Worm (Caenorhabditis elegans) whole organism, L4 larva: ENCODE data around the gene hpo-15.

ENCODE experiments used
- D1046.2 ChIP-seq: fragments of 200-800 bp; sonication (Bioruptor generic); IDR thresholded peaks from 2 replicates; pipeline ENCODE4 v1.3.6; 2022; ENCODE audit warnings: missing genetic modification characterization, missing compliant biosample characterization
- F26F4.8 ChIP-seq: fragments of 200-800 bp; sonication (Bioruptor generic); conservative IDR thresholded peaks from 2 replicates; pipeline ENCODE4 v1.3.6; 2022; ENCODE audit warnings: missing genetic modification characterization, missing compliant biosample characterization
- F44E2.7 ChIP-seq: fragments of 200-800 bp; sonication (Bioruptor generic); IDR thresholded peaks from 2 replicates; pipeline ENCODE4 v2.1.2; 2022; ENCODE audit warnings: missing genetic modification characterization, missing compliant biosample characterization
- T26A8.4 ChIP-seq: fragments of 200-800 bp; sonication (Bioruptor generic); IDR thresholded peaks from 2 replicates; pipeline ENCODE4 v1.3.6; 2022; ENCODE audit warnings: missing genetic modification characterization, missing compliant biosample characterization
- Y48G9A.11 ChIP-seq: fragments of 200-800 bp; sonication (Bioruptor generic); IDR thresholded peaks from 2 replicates; pipeline ENCODE4 v1.3.6; 2022; ENCODE audit warnings: missing genetic modification reagents, missing genetic modification characterization, missing compliant biosample characterization
- Y5F2A.4 ChIP-seq: fragments of 200-800 bp; sonication (Bioruptor generic); optimal IDR thresholded peaks from 2 replicates; lab custom pipeline; 2018; ENCODE audit warnings: mild to moderate bottlenecking, missing genetic modification characterization, missing compliant biosample characterization
- Y75B8A.6 ChIP-seq: fragments of 200-800 bp; sonication (Bioruptor generic); IDR thresholded peaks from 2 replicates; pipeline ENCODE4 v1.3.6; 2022; ENCODE audit warnings: missing genetic modification reagents, missing genetic modification characterization, missing compliant biosample characterization
- aly-2 ChIP-seq: sonication (generic microtip); optimal IDR thresholded peaks from 2 replicates; lab custom pipeline; 2018; ENCODE audit warnings: missing biosample characterization, missing genetic modification characterization
- arid-1 ChIP-seq: fragments of 200-800 bp; sonication (Bioruptor generic); conservative IDR thresholded peaks from 2 replicates; pipeline ENCODE4 v1.3.6; 2022; ENCODE audit warnings: missing genetic modification reagents, missing genetic modification characterization, missing compliant biosample characterization
- ceh-62 ChIP-seq: sonication (generic microtip); optimal IDR thresholded peaks from 2 replicates; lab custom pipeline; 2017; ENCODE audit warnings: missing biosample characterization, missing genetic modification characterization
- ceh-82 ChIP-seq: sonication (generic microtip); optimal IDR thresholded peaks from 2 replicates; lab custom pipeline; 2017; ENCODE audit warnings: missing biosample characterization, missing genetic modification characterization
- ces-1 ChIP-seq: fragments of 150-350 bp; sonication (generic microtip); optimal IDR thresholded peaks from 4 replicates; lab custom pipeline; 2014; ENCODE audit warnings: missing biosample characterization, missing genetic modification reagents, missing genetic modification characterization
- dmd-6 ChIP-seq: fragments of 200-800 bp; sonication (Bioruptor generic); IDR thresholded peaks from 2 replicates; pipeline ENCODE4 v1.3.6; 2022; ENCODE audit warnings: missing genetic modification reagents, missing genetic modification characterization, missing compliant biosample characterization
- dmd-8 ChIP-seq: fragments of 200-800 bp; sonication (Bioruptor generic); IDR thresholded peaks from 2 replicates; pipeline ENCODE4 v1.3.6; 2022; ENCODE audit warnings: missing genetic modification characterization, missing compliant biosample characterization
- dmd-9 ChIP-seq: fragments of 200-800 bp; sonication (Bioruptor generic); IDR thresholded peaks from 2 replicates; pipeline ENCODE4 v1.3.6; 2022; ENCODE audit warnings: missing genetic modification reagents, missing genetic modification characterization, missing compliant biosample characterization
- dpl-1 ChIP-seq: fragments of 150-350 bp; optimal IDR thresholded peaks from 2 replicates; lab custom pipeline; 2014; ENCODE audit warnings: missing biosample characterization, missing genetic modification reagents, missing genetic modification characterization
- duxl-1 ChIP-seq: sonication (generic microtip); optimal IDR thresholded peaks from 2 replicates; lab custom pipeline; 2016; ENCODE audit warnings: mild to moderate bottlenecking, missing genetic modification characterization, moderate library complexity, missing compliant biosample characterization; ENCODE audit not compliant: poor library complexity
- dve-1 ChIP-seq: sonication (generic microtip); optimal IDR thresholded peaks from 2 replicates; lab custom pipeline; 2017; ENCODE audit warnings: antibody characterized with exemption, mild to moderate bottlenecking, missing genetic modification characterization, missing compliant biosample characterization; ENCODE audit not compliant: insufficient read depth
- egl-43 ChIP-seq: fragments of 200-800 bp; sonication (Bioruptor generic); IDR thresholded peaks from 2 replicates; pipeline ENCODE4 v1.3.6; 2022; ENCODE audit warnings: missing genetic modification reagents, missing genetic modification characterization, missing compliant biosample characterization
- fos-1 ChIP-seq: fragments of 150-350 bp; optimal IDR thresholded peaks from 2 replicates; lab custom pipeline; 2014; ENCODE audit warnings: missing biosample characterization, missing genetic modification characterization
- gei-8 ChIP-seq: fragments of 200-800 bp; sonication (Bioruptor generic); optimal IDR thresholded peaks from 2 replicates; lab custom pipeline; 2018; ENCODE audit warnings: mild to moderate bottlenecking, missing genetic modification characterization, missing compliant biosample characterization
- hif-1 ChIP-seq, 2 experiments: sonication (generic microtip); optimal IDR thresholded peaks; 2 replicates each; lab custom pipeline; 2016 to 2017; ENCODE audit warnings: missing compliant biosample characterization in 2 of 2, missing genetic modification characterization in 2 of 2, missing genetic modification reagents in 2 of 2, missing genotype in 2 of 2, mild to moderate bottlenecking in 1 of 2
- hlh-30 ChIP-seq: sonication (generic microtip); optimal IDR thresholded peaks from 2 replicates; lab custom pipeline; 2017; ENCODE audit warnings: antibody characterized with exemption, mild to moderate bottlenecking, missing genetic modification characterization, missing compliant biosample characterization; ENCODE audit not compliant: insufficient read depth
- lin-1 ChIP-seq: fragments of 200-800 bp; sonication (Bioruptor generic); IDR thresholded peaks from 2 replicates; pipeline ENCODE4 v1.3.6; 2022; ENCODE audit warnings: missing genetic modification reagents, missing genetic modification characterization, missing compliant biosample characterization
- lin-29 ChIP-seq: fragments of 200-800 bp; sonication (Bioruptor generic); IDR thresholded peaks from 2 replicates; pipeline ENCODE4 v1.3.6; 2022; ENCODE audit warnings: missing genetic modification reagents, missing genetic modification characterization, missing compliant biosample characterization
- lin-38 ChIP-seq: fragments of 200-800 bp; sonication (Bioruptor generic); IDR thresholded peaks from 2 replicates; pipeline ENCODE4 v1.3.6; 2022; ENCODE audit warnings: missing genetic modification reagents, missing genetic modification characterization, missing compliant biosample characterization
- mdl-1 ChIP-seq, 2 experiments: fragments of 150-350 bp in 1 of 2; sonication (generic microtip) in 1 of 2; optimal IDR thresholded peaks; 2 replicates each; lab custom pipeline; 2014 to 2017; ENCODE audit warnings: missing biosample characterization in 2 of 2, missing genetic modification characterization in 2 of 2
- mep-1 ChIP-seq: fragments of 150-350 bp; sonication (generic microtip); optimal IDR thresholded peaks from 3 replicates; lab custom pipeline; 2014; ENCODE audit warnings: missing biosample characterization, missing genetic modification characterization
- mes-2 ChIP-seq: sonication (generic microtip); optimal IDR thresholded peaks from 2 replicates; lab custom pipeline; 2016; ENCODE audit warnings: missing genotype, mild to moderate bottlenecking, missing genetic modification characterization, missing compliant biosample characterization; ENCODE audit not compliant: poor library complexity, severe bottlenecking
- nhr-102 ChIP-seq: sonication (generic microtip); optimal IDR thresholded peaks from 2 replicates; lab custom pipeline; 2016; ENCODE audit warnings: mild to moderate bottlenecking, missing genetic modification characterization, moderate library complexity, missing compliant biosample characterization
- nhr-111 ChIP-seq: fragments of 200-800 bp; sonication (Bioruptor generic); optimal IDR thresholded peaks from 2 replicates; lab custom pipeline; 2018; ENCODE audit warnings: mild to moderate bottlenecking, missing genetic modification characterization, missing compliant biosample characterization
- nhr-237 ChIP-seq: sonication (generic microtip); optimal IDR thresholded peaks from 2 replicates; lab custom pipeline; 2017; ENCODE audit warnings: missing biosample characterization, missing genetic modification characterization
- nhr-28 ChIP-seq: fragments of 150-350 bp; optimal IDR thresholded peaks from 2 replicates; lab custom pipeline; 2014; ENCODE audit warnings: missing biosample characterization, missing genetic modification characterization
- nhr-41 ChIP-seq: fragments of 200-800 bp; sonication (Bioruptor generic); IDR thresholded peaks from 2 replicates; pipeline ENCODE4 v1.3.6; 2022; ENCODE audit warnings: missing genetic modification reagents, missing genetic modification characterization, missing compliant biosample characterization
- nhr-42 ChIP-seq: fragments of 200-800 bp; sonication (Bioruptor generic); IDR thresholded peaks from 2 replicates; pipeline ENCODE4 v1.3.6; 2022; ENCODE audit warnings: missing genetic modification characterization, missing compliant biosample characterization
- nhr-48 ChIP-seq: sonication (generic microtip); optimal IDR thresholded peaks from 2 replicates; lab custom pipeline; 2016; ENCODE audit warnings: mild to moderate bottlenecking, missing genetic modification characterization, missing compliant biosample characterization
- nhr-6 ChIP-seq: fragments of 150-350 bp; optimal IDR thresholded peaks from 2 replicates; lab custom pipeline; 2014; ENCODE audit warnings: missing biosample characterization, missing genetic modification characterization
- nhr-76 ChIP-seq: fragments of 150-350 bp; optimal IDR thresholded peaks from 2 replicates; lab custom pipeline; 2014; ENCODE audit warnings: missing biosample characterization, missing genetic modification characterization
- nhr-77 ChIP-seq: fragments of 150-350 bp; optimal IDR thresholded peaks from 2 replicates; lab custom pipeline; 2014; ENCODE audit warnings: missing biosample characterization, missing genetic modification characterization
- php-3 ChIP-seq: fragments of 200-800 bp; sonication (Bioruptor generic); IDR thresholded peaks from 2 replicates; pipeline ENCODE4 v1.3.6; 2022; ENCODE audit warnings: missing genetic modification reagents, missing genetic modification characterization, missing compliant biosample characterization
- rbr-2 ChIP-seq: sonication (generic microtip); optimal IDR thresholded peaks from 2 replicates; lab custom pipeline; 2016; ENCODE audit warnings: missing genotype, missing genetic modification characterization, missing compliant biosample characterization
- sdz-12 ChIP-seq: fragments of 200-800 bp; sonication (Bioruptor generic); optimal IDR thresholded peaks from 2 replicates; lab custom pipeline; 2018; ENCODE audit warnings: mild to moderate bottlenecking, missing genetic modification characterization, missing compliant biosample characterization
- skn-1 ChIP-seq: fragments of 150-350 bp; optimal IDR thresholded peaks from 2 replicates; lab custom pipeline; 2014; ENCODE audit warnings: missing biosample characterization, missing genetic modification characterization
- snpc-1.2 ChIP-seq: fragments of 200-800 bp; sonication (Bioruptor generic); IDR thresholded peaks from 2 replicates; pipeline ENCODE4 v1.3.6; 2022; ENCODE audit warnings: missing genetic modification reagents, missing genetic modification characterization, missing compliant biosample characterization
- spr-1 ChIP-seq: sonication (generic microtip); optimal IDR thresholded peaks from 2 replicates; lab custom pipeline; 2016; ENCODE audit warnings: mild to moderate bottlenecking, missing genetic modification characterization, missing compliant biosample characterization
- tra-1 ChIP-seq: fragments of 200-800 bp; sonication (Bioruptor generic); IDR thresholded peaks from 2 replicates; pipeline ENCODE4 v1.3.6; 2022; ENCODE audit warnings: missing genetic modification reagents, missing genetic modification characterization, missing compliant biosample characterization
- zfp-2 ChIP-seq: sonication (generic microtip); optimal IDR thresholded peaks from 2 replicates; lab custom pipeline; 2016; ENCODE audit warnings: mild to moderate bottlenecking, missing genetic modification characterization, missing compliant biosample characterization
- zfp-3 ChIP-seq: fragments of 200-800 bp; sonication (Bioruptor generic); conservative IDR thresholded peaks from 2 replicates; pipeline ENCODE4 v1.3.6; 2022; ENCODE audit warnings: missing genetic modification reagents, missing genetic modification characterization, missing compliant biosample characterization
- zip-11 ChIP-seq: fragments of 200-800 bp; sonication (Bioruptor generic); IDR thresholded peaks from 2 replicates; pipeline ENCODE4 v1.3.6; 2022; ENCODE audit warnings: missing genetic modification characterization, missing compliant biosample characterization
- ztf-11 ChIP-seq: fragments of 150-350 bp; optimal IDR thresholded peaks from 2 replicates; lab custom pipeline; 2014; ENCODE audit warnings: missing biosample characterization, missing genetic modification characterization

Gene hpo-15

DNA sequence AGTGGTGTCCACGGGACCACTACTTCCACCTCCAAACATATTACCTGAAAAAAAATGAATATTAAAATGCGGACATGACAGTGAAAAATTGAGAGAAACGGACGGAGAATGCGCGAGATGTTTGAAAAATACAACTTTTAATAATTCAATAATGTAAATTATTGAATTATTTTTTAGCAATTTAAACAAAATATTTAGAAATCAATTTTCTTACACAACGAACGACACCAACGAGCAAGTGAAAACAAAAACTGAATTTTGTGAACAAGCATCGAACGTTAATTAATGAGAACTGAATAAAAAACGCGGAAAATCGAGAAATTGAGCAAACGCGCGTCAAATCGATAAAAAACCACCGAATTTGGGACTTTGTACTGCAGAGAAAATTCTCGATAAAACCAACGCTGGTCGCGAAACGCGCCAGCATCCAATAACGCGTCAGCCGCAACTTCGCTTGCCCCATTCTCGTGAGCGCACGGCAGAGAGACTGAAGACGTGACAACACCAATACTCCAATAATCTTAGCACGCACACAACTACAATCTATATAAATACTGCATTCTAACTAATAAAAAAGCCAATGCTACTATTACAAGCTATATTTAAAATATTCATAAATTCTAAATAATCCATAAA, 8.7 kb downstream of the hpo-15 start, which contains the start of the genes dnj-19 and nhr-47 (continued):
- TF ChIP-seq D1046.2 = no peak
- TF ChIP-seq nhr-28 (tag; lab: Kevin White, UChicago) = peak; percentile 83
- TF ChIP-seq mep-1 = peak; percentile 92
- TF ChIP-seq dmd-9 (GFP tag; lab: Robert Waterston, UW) = 0 out of 2 replicates have a peak, but pooled peaks have one; percentile 58
- peak in 1 of 2 experiments; percentile 52 for TF ChIP-seq mdl-1 (tag; optimal IDR thresholded peaks at IDR 0.05; lab: Kevin White, UChicago)
- peak; percentile 18 for TF ChIP-seq zfp-2 (tag; lab: Kevin White, UChicago)
- no peak for TF ChIP-seq fos-1 (tag; lab: Kevin White, UChicago)
- TF ChIP-seq rbr-2 (tag; lab: Kevin White, UChicago) = peak; percentile 96
- TF ChIP-seq duxl-1 (tag; lab: Kevin White, UChicago) = peak; percentile 82
- no peak for TF ChIP-seq F26F4.8 (GFP tag; lab: Robert Waterston, UW)
- TF ChIP-seq dve-1 (tag; lab: Kevin White, UChicago) = peak; percentile 96
- TF ChIP-seq arid-1 (GFP tag; lab: Robert Waterston, UW) = peak; percentile 81
- no peak for TF ChIP-seq nhr-237 (tag; lab: Kevin White, UChicago)
- TF ChIP-seq mes-2 (tag; lab: Kevin White, UChicago) = peak; percentile 90
- no peak for TF ChIP-seq aly-2 (tag; lab: Kevin White, UChicago)
- TF ChIP-seq lin-29 (GFP tag; lab: Robert Waterston, UW) = peak; percentile 81
- peak; percentile 64; the same call in 1 of the 2 replicates for TF ChIP-seq dmd-8
- TF ChIP-seq Y48G9A.11 (GFP tag; lab: Robert Waterston, UW) = peak; percentile 45; the same call in 1 of the 2 replicates
- TF ChIP-seq ceh-62 = no peak
- peak; percentile 76 for TF ChIP-seq nhr-77
- peak; percentile 84 for TF ChIP-seq spr-1 (tag; lab: Kevin White, UChicago)
- TF ChIP-seq gei-8 = peak; percentile 40
- TF ChIP-seq F44E2.7 = no peak
- no peak for TF ChIP-seq zip-11 (GFP tag; lab: Robert Waterston, UW)
- no peak for TF ChIP-seq nhr-111 (GFP tag; lab: Kevin White, UChicago)
- peak; percentile 91 for TF ChIP-seq nhr-42 (GFP tag; lab: Robert Waterston, UW)
- no peak for TF ChIP-seq nhr-41 (GFP tag; lab: Robert Waterston, UW)
- TF ChIP-seq egl-43 (GFP tag; lab: Robert Waterston, UW) = peak; percentile 91
- TF ChIP-seq skn-1 (tag; lab: Kevin White, UChicago) = no peak
- TF ChIP-seq ceh-82 (tag; lab: Kevin White, UChicago) = no peak
- TF ChIP-seq T26A8.4 (GFP tag; lab: Robert Waterston, UW) = peak; percentile 96
- peak; percentile 77 for TF ChIP-seq nhr-48 (tag; lab: Kevin White, UChicago)
- TF ChIP-seq hlh-30 (tag; lab: Kevin White, UChicago) = peak; percentile 83
- TF ChIP-seq ztf-11 (tag; lab: Kevin White, UChicago) = no peak
- peak; percentile 71 to 91 for TF ChIP-seq hif-1 (tag; optimal IDR thresholded peaks at IDR 0.05; lab: Kevin White, UChicago)
- peak; percentile 52 for TF ChIP-seq nhr-6 (tag; lab: Kevin White, UChicago)
- TF ChIP-seq php-3 (GFP tag; lab: Robert Waterston, UW) = peak; percentile 71; the same call in 1 of the 2 replicates
- peak; percentile 87 for TF ChIP-seq dpl-1 (GFP tag; lab: Kevin White, UChicago)
- peak; percentile 91 for TF ChIP-seq lin-38 (GFP tag; lab: Robert Waterston, UW)
- no peak for TF ChIP-seq lin-1 (GFP tag; lab: Robert Waterston, UW)
- TF ChIP-seq tra-1 (GFP tag; lab: Robert Waterston, UW) = peak; percentile 69; the same call in 1 of the 2 replicates
- peak; percentile 95 for TF ChIP-seq nhr-102 (tag; lab: Kevin White, UChicago)
- no peak for TF ChIP-seq Y75B8A.6
- TF ChIP-seq snpc-1.2 (GFP tag; lab: Robert Waterston, UW) = peak; percentile 50; the same call in 1 of the 2 replicates
- TF ChIP-seq ces-1 (GFP tag; lab: Kevin White, UChicago) = no peak
- TF ChIP-seq dmd-6 (GFP tag; lab: Robert Waterston, UW) = peak; percentile 93
- TF ChIP-seq nhr-76 (tag; lab: Kevin White, UChicago) = no peak
- peak; percentile 58 for TF ChIP-seq Y5F2A.4 (GFP tag; lab: Kevin White, UChicago)
- peak; percentile 88 for TF ChIP-seq zfp-3 (GFP tag; lab: Robert Waterston, UW)
- no peak for TF ChIP-seq sdz-12 (GFP tag; lab: Kevin White, UChicago)
